Worm (Caenorhabditis elegans) whole organism, L4 larva: Measurements from ENCODE around the gene suex-1.
A peak's percentile ranks its signal among the peaks of the same experiment; 100 is the strongest.

ENCODE experiments used
- F26F4.8 ChIP-seq: fragments of 200-800 bp; sonication (Bioruptor generic); conservative IDR thresholded peaks from 2 replicates; pipeline ENCODE4 v1.3.6; 2022; ENCODE audit warnings: missing genetic modification characterization, missing compliant biosample characterization
- T26A8.4 ChIP-seq: fragments of 200-800 bp; sonication (Bioruptor generic); IDR thresholded peaks from 2 replicates; pipeline ENCODE4 v1.3.6; 2022; ENCODE audit warnings: missing genetic modification characterization, missing compliant biosample characterization
- Y75B8A.6 ChIP-seq: fragments of 200-800 bp; sonication (Bioruptor generic); IDR thresholded peaks from 2 replicates; pipeline ENCODE4 v1.3.6; 2022; ENCODE audit warnings: missing genetic modification reagents, missing genetic modification characterization, missing compliant biosample characterization
- aha-1 ChIP-seq: fragments of 150-350 bp; peaks from one replicate; lab custom pipeline; 2014; ENCODE audit warnings: missing biosample characterization, missing genetic modification characterization
- aly-2 ChIP-seq: sonication (generic microtip); optimal IDR thresholded peaks from 2 replicates; lab custom pipeline; 2018; ENCODE audit warnings: missing biosample characterization, missing genetic modification characterization
- ama-1 ChIP-seq: fragments of 150-350 bp; optimal IDR thresholded peaks from 2 replicates; lab custom pipeline; 2014; ENCODE audit warnings: inconsistent platforms, mixed read lengths
- arid-1 ChIP-seq: fragments of 200-800 bp; sonication (Bioruptor generic); conservative IDR thresholded peaks from 2 replicates; pipeline ENCODE4 v1.3.6; 2022; ENCODE audit warnings: missing genetic modification reagents, missing genetic modification characterization, missing compliant biosample characterization
- ceh-28 ChIP-seq: fragments of 150-350 bp; optimal IDR thresholded peaks from 2 replicates; lab custom pipeline; 2014; ENCODE audit warnings: missing biosample characterization, missing genetic modification reagents, missing genetic modification characterization
- ceh-32 ChIP-seq: sonication (generic microtip); optimal IDR thresholded peaks from 2 replicates; lab custom pipeline; 2016; ENCODE audit warnings: mild to moderate bottlenecking, missing genetic modification characterization, missing compliant biosample characterization; ENCODE audit not compliant: poor library complexity
- cey-2 ChIP-seq: sonication (generic microtip); optimal IDR thresholded peaks from 3 replicates; lab custom pipeline; 2017; ENCODE audit warnings: missing genetic modification characterization, mild to moderate bottlenecking, missing compliant biosample characterization, antibody characterized with exemption, borderline replicate concordance; ENCODE audit not compliant: insufficient read depth
- ctbp-1 ChIP-seq: fragments of 200-800 bp; sonication (Bioruptor generic); IDR thresholded peaks from 2 replicates; pipeline ENCODE4 v1.3.6; 2022; ENCODE audit warnings: missing genetic modification reagents, missing genetic modification characterization, missing compliant biosample characterization
- daf-16 ChIP-seq, 3 experiments: sonication (generic microtip); optimal IDR thresholded peaks; 2 replicates each; lab custom pipeline; 2016 to 2017; ENCODE audit warnings: missing genetic modification characterization in 3 of 3, missing genetic modification reagents in 3 of 3, mild to moderate bottlenecking in 2 of 3, missing compliant biosample characterization in 2 of 3, missing biosample characterization in 1 of 3, moderate library complexity in 1 of 3
- dmd-9 ChIP-seq: fragments of 200-800 bp; sonication (Bioruptor generic); IDR thresholded peaks from 2 replicates; pipeline ENCODE4 v1.3.6; 2022; ENCODE audit warnings: missing genetic modification reagents, missing genetic modification characterization, missing compliant biosample characterization
- dpl-1 ChIP-seq: fragments of 150-350 bp; optimal IDR thresholded peaks from 2 replicates; lab custom pipeline; 2014; ENCODE audit warnings: missing biosample characterization, missing genetic modification reagents, missing genetic modification characterization
- duxl-1 ChIP-seq: sonication (generic microtip); optimal IDR thresholded peaks from 2 replicates; lab custom pipeline; 2016; ENCODE audit warnings: mild to moderate bottlenecking, missing genetic modification characterization, moderate library complexity, missing compliant biosample characterization; ENCODE audit not compliant: poor library complexity
- egl-27 ChIP-seq: sonication (generic microtip); optimal IDR thresholded peaks from 3 replicates; lab custom pipeline; 2017; ENCODE audit warnings: missing biosample characterization, missing genetic modification reagents, missing genetic modification characterization
- egl-43 ChIP-seq: fragments of 200-800 bp; sonication (Bioruptor generic); IDR thresholded peaks from 2 replicates; pipeline ENCODE4 v1.3.6; 2022; ENCODE audit warnings: missing genetic modification reagents, missing genetic modification characterization, missing compliant biosample characterization
- fkh-10 ChIP-seq: fragments of 150-350 bp; optimal IDR thresholded peaks from 2 replicates; lab custom pipeline; 2014; ENCODE audit warnings: missing biosample characterization, missing genetic modification reagents, missing genetic modification characterization
- hlh-11 ChIP-seq: fragments of 200-800 bp; sonication (Bioruptor generic); optimal IDR thresholded peaks from 2 replicates; lab custom pipeline; 2018; ENCODE audit warnings: mild to moderate bottlenecking, missing genetic modification characterization, missing compliant biosample characterization
- hlh-30 ChIP-seq: sonication (generic microtip); optimal IDR thresholded peaks from 2 replicates; lab custom pipeline; 2017; ENCODE audit warnings: antibody characterized with exemption, mild to moderate bottlenecking, missing genetic modification characterization, missing compliant biosample characterization; ENCODE audit not compliant: insufficient read depth
- hmg-1.1 ChIP-seq: fragments of 200-800 bp; sonication (Bioruptor generic); IDR thresholded peaks from 2 replicates; pipeline ENCODE4 v1.3.6; 2022; ENCODE audit warnings: missing genetic modification reagents, missing genetic modification characterization, missing compliant biosample characterization
- jun-1 ChIP-seq: fragments of 150-350 bp; optimal IDR thresholded peaks from 2 replicates; lab custom pipeline; 2014; ENCODE audit warnings: missing biosample characterization, missing genetic modification reagents, missing genetic modification characterization
- lsy-2 ChIP-seq, 2 experiments: fragments of 150-350 bp in 1 of 2; sonication (generic microtip) in 1 of 2; optimal IDR thresholded peaks; 2 replicates each; lab custom pipeline; 2014 to 2017; ENCODE audit warnings: missing biosample characterization in 2 of 2, missing genetic modification characterization in 2 of 2
- madf-5 ChIP-seq, 2 experiments: fragments of 200-800 bp; sonication (Bioruptor generic); IDR thresholded peaks; 2 replicates each; pipeline ENCODE4 v1.3.6; 2022; ENCODE audit warnings: missing compliant biosample characterization in 2 of 2, missing genetic modification characterization in 2 of 2
- mdl-1 ChIP-seq, 2 experiments: fragments of 150-350 bp in 1 of 2; sonication (generic microtip) in 1 of 2; optimal IDR thresholded peaks; 2 replicates each; lab custom pipeline; 2014 to 2017; ENCODE audit warnings: missing biosample characterization in 2 of 2, missing genetic modification characterization in 2 of 2
- mdt-29 ChIP-seq: fragments of 200-800 bp; sonication (Bioruptor generic); IDR thresholded peaks from 2 replicates; pipeline ENCODE4 v1.3.6; 2022; ENCODE audit warnings: missing genetic modification reagents, missing genetic modification characterization, missing compliant biosample characterization
- mep-1 ChIP-seq: fragments of 150-350 bp; sonication (generic microtip); optimal IDR thresholded peaks from 3 replicates; lab custom pipeline; 2014; ENCODE audit warnings: missing biosample characterization, missing genetic modification characterization
- mxl-2 ChIP-seq: fragments of 200-800 bp; sonication (Bioruptor generic); conservative IDR thresholded peaks from 2 replicates; pipeline ENCODE4 v1.3.6; 2022; ENCODE audit warnings: missing genetic modification reagents, missing genetic modification characterization, missing compliant biosample characterization
- nhr-11 ChIP-seq: fragments of 150-350 bp; optimal IDR thresholded peaks from 2 replicates; lab custom pipeline; 2014; ENCODE audit warnings: missing biosample characterization, missing genetic modification characterization
- nhr-111 ChIP-seq: fragments of 200-800 bp; sonication (Bioruptor generic); optimal IDR thresholded peaks from 2 replicates; lab custom pipeline; 2018; ENCODE audit warnings: mild to moderate bottlenecking, missing genetic modification characterization, missing compliant biosample characterization
- nhr-237 ChIP-seq: sonication (generic microtip); optimal IDR thresholded peaks from 2 replicates; lab custom pipeline; 2017; ENCODE audit warnings: missing biosample characterization, missing genetic modification characterization
- nhr-25 ChIP-seq: sonication (generic microtip); optimal IDR thresholded peaks from 2 replicates; lab custom pipeline; 2017; ENCODE audit warnings: missing genetic modification characterization, mild to moderate bottlenecking, missing compliant biosample characterization, antibody characterized with exemption, moderate library complexity, borderline replicate concordance; ENCODE audit not compliant: insufficient read depth
- nhr-28 ChIP-seq: fragments of 150-350 bp; optimal IDR thresholded peaks from 2 replicates; lab custom pipeline; 2014; ENCODE audit warnings: missing biosample characterization, missing genetic modification characterization
- nhr-41 ChIP-seq: fragments of 200-800 bp; sonication (Bioruptor generic); IDR thresholded peaks from 2 replicates; pipeline ENCODE4 v1.3.6; 2022; ENCODE audit warnings: missing genetic modification reagents, missing genetic modification characterization, missing compliant biosample characterization
- nhr-76 ChIP-seq: fragments of 150-350 bp; optimal IDR thresholded peaks from 2 replicates; lab custom pipeline; 2014; ENCODE audit warnings: missing biosample characterization, missing genetic modification characterization
- pha-4 ChIP-seq, 2 experiments: fragments of 150-350 bp in 1 of 2; fragments of 200-800 bp in 1 of 2; sonication (Bioruptor generic) in 1 of 2; IDR thresholded peaks in 1 of 2; optimal IDR thresholded peaks in 1 of 2; 2 replicates each; pipeline versions ENCODE4 v1.3.6 to Lab custom; 2014 to 2022; ENCODE audit warnings: missing genetic modification characterization in 2 of 2, missing genetic modification reagents in 2 of 2, missing biosample characterization in 1 of 2, missing compliant biosample characterization in 1 of 2
- rbr-2 ChIP-seq: sonication (generic microtip); optimal IDR thresholded peaks from 2 replicates; lab custom pipeline; 2016; ENCODE audit warnings: missing genotype, missing genetic modification characterization, missing compliant biosample characterization
- saeg-2 ChIP-seq: fragments of 200-800 bp; sonication (Bioruptor generic); IDR thresholded peaks from 2 replicates; pipeline ENCODE4 v1.3.6; 2022; ENCODE audit warnings: missing genetic modification reagents, missing genetic modification characterization, missing compliant biosample characterization
- skn-1 ChIP-seq: fragments of 150-350 bp; optimal IDR thresholded peaks from 2 replicates; lab custom pipeline; 2014; ENCODE audit warnings: missing biosample characterization, missing genetic modification characterization
- snpc-4 ChIP-seq: fragments of 150-350 bp; optimal IDR thresholded peaks from 2 replicates; lab custom pipeline; 2014; ENCODE audit warnings: missing biosample characterization, missing genetic modification characterization
- tag-97 ChIP-seq: fragments of 200-800 bp; sonication (Bioruptor generic); IDR thresholded peaks from 2 replicates; pipeline ENCODE4 v1.3.6; 2022; ENCODE audit warnings: missing genetic modification characterization, missing compliant biosample characterization
- tra-1 ChIP-seq: fragments of 200-800 bp; sonication (Bioruptor generic); IDR thresholded peaks from 2 replicates; pipeline ENCODE4 v1.3.6; 2022; ENCODE audit warnings: missing genetic modification reagents, missing genetic modification characterization, missing compliant biosample characterization
- unc-39 ChIP-seq: sonication (generic microtip); optimal IDR thresholded peaks from 2 replicates; lab custom pipeline; 2017; ENCODE audit warnings: missing biosample characterization, missing genetic modification characterization
- unc-62 ChIP-seq, 3 experiments: fragments of 150-350 bp in 1 of 3; sonication (generic microtip); optimal IDR thresholded peaks in 2 of 3; peaks in 1 of 3; 1 replicate in 1 of 3; 2 replicates in 2 of 3; lab custom pipeline; 2014 to 2017; ENCODE audit warnings: missing biosample characterization in 3 of 3, missing genetic modification characterization in 3 of 3, missing genetic modification reagents in 3 of 3, missing genotype in 1 of 3
- zag-1 ChIP-seq: fragments of 150-350 bp; optimal IDR thresholded peaks from 2 replicates; lab custom pipeline; 2014; ENCODE audit warnings: missing biosample characterization, missing genetic modification characterization
- zip-2 ChIP-seq: fragments of 150-350 bp; optimal IDR thresholded peaks from 2 replicates; lab custom pipeline; 2014; ENCODE audit warnings: missing biosample characterization, missing genetic modification characterization

Gene suex-1

ce11 chrII:5463692-5464300 is 34.3 kb downstream of the suex-1 start:
- no peak for TF ChIP-seq tra-1 (GFP tag; lab: Robert Waterston, UW)
- TF ChIP-seq hlh-11 (tag; lab: Kevin White, UChicago) = peak; percentile 40
- TF ChIP-seq saeg-2 (GFP tag; lab: Robert Waterston, UW) = no peak
- TF ChIP-seq nhr-41 (GFP tag; lab: Robert Waterston, UW) = no peak
- no peak for TF ChIP-seq pha-4 (GFP tag; IDR thresholded peaks at IDR 0.05; lab: Robert Waterston, UW)
- no peak for TF ChIP-seq pha-4 (tag; optimal IDR thresholded peaks at IDR 0.05; lab: Kevin White, UChicago)
- no peak for TF ChIP-seq egl-27 (tag; lab: Kevin White, UChicago)
- TF ChIP-seq nhr-11 (tag; lab: Kevin White, UChicago) = peak; percentile 21
- no peak for TF ChIP-seq snpc-4 (tag; lab: Kevin White, UChicago)
- TF ChIP-seq unc-62 (GFP tag; optimal IDR thresholded peaks at IDR 0.05 in 1 of 2; lab: Kevin White, UChicago) = peak in 1 of 2 experiments; percentile 56
- no peak for TF ChIP-seq unc-62 (tag; optimal IDR thresholded peaks at IDR 0.05; lab: Kevin White, UChicago)
- no peak for TF ChIP-seq mxl-2 (GFP tag; lab: Robert Waterston, UW)
- TF ChIP-seq mdt-29 (GFP tag; lab: Robert Waterston, UW) = no peak
- TF ChIP-seq nhr-76 (tag; lab: Kevin White, UChicago) = no peak
- TF ChIP-seq hmg-1.1 = 0 out of 2 replicates have a peak, but pooled peaks have one; percentile 32
- no peak for TF ChIP-seq aly-2 (tag; lab: Kevin White, UChicago)
- TF ChIP-seq daf-16 (GFP tag; optimal IDR thresholded peaks at IDR 0.05; lab: Kevin White, UChicago) = no peak
- TF ChIP-seq daf-16 (tag; optimal IDR thresholded peaks at IDR 0.05; lab: Kevin White, UChicago) = no peak
- TF ChIP-seq dmd-9 (GFP tag; lab: Robert Waterston, UW) = no peak
- TF ChIP-seq hlh-30 (tag; lab: Kevin White, UChicago) = peak; percentile 10
- TF ChIP-seq mep-1 = peak; percentile 13
- TF ChIP-seq rbr-2 (tag; lab: Kevin White, UChicago) = no peak
- TF ChIP-seq ceh-28 = no peak
- TF ChIP-seq nhr-25 (tag; lab: Kevin White, UChicago) = no peak
- TF ChIP-seq duxl-1 = no peak
- no peak for TF ChIP-seq madf-5 (GFP tag; IDR thresholded peaks at IDR 0.05; lab: Robert Waterston, UW)
- TF ChIP-seq nhr-111 = no peak
- TF ChIP-seq arid-1 = no peak
- TF ChIP-seq ama-1 (lab: Kevin White, UChicago) = no peak
- TF ChIP-seq aha-1 = no peak
- no peak for TF ChIP-seq T26A8.4
- peak in 1 of 2 experiments; percentile 10 for TF ChIP-seq lsy-2 (tag; optimal IDR thresholded peaks at IDR 0.05; lab: Kevin White, UChicago)
- no peak for TF ChIP-seq zag-1 (tag; lab: Kevin White, UChicago)
- no peak for TF ChIP-seq jun-1 (tag; lab: Kevin White, UChicago)
- no peak for TF ChIP-seq ctbp-1 (GFP tag; lab: Robert Waterston, UW)
- TF ChIP-seq fkh-10 = no peak
- no peak for TF ChIP-seq zip-2 (tag; lab: Kevin White, UChicago)
- no peak for TF ChIP-seq ceh-32 (tag; lab: Kevin White, UChicago)
- TF ChIP-seq dpl-1 (GFP tag; lab: Kevin White, UChicago) = no peak
- no peak for TF ChIP-seq tag-97
- TF ChIP-seq egl-43 (GFP tag; lab: Robert Waterston, UW) = no peak
- TF ChIP-seq unc-39 (tag; lab: Kevin White, UChicago) = no peak
- no peak for TF ChIP-seq mdl-1 (tag; optimal IDR thresholded peaks at IDR 0.05; lab: Kevin White, UChicago)
- no peak for TF ChIP-seq nhr-237 (tag; lab: Kevin White, UChicago)
- TF ChIP-seq skn-1 (tag; lab: Kevin White, UChicago) = no peak
- peak; percentile 48 for TF ChIP-seq nhr-28 (tag; lab: Kevin White, UChicago)
- TF ChIP-seq cey-2 (tag; lab: Kevin White, UChicago) = no peak
- no peak for TF ChIP-seq Y75B8A.6
- no peak for TF ChIP-seq F26F4.8 (GFP tag; lab: Robert Waterston, UW)
